Fruit fly (Drosophila melanogaster) whole organism: Measurements from ENCODE around the gene CG34026.

Experiments used
- CG8478 ChIP-seq: fragments of >200 bp; optimal IDR thresholded peaks from 2 replicates; lab custom pipeline; 2018; ENCODE audit warnings: inconsistent platforms
- Dll ChIP-seq: fragments of >200 bp; optimal IDR thresholded peaks from 2 replicates; lab custom pipeline; 2017
- EcR ChIP-seq, 2 experiments: fragments of >200 bp; optimal IDR thresholded peaks; 2 replicates each; lab custom pipeline; 2017; ENCODE audit warnings: missing biosample characterization in 2 of 2, missing genetic modification characterization in 2 of 2, missing genetic modification reagents in 2 of 2
- pan ChIP-seq: fragments of >200 bp; optimal IDR thresholded peaks from 2 replicates; lab custom pipeline; 2017
- psq ChIP-seq: fragments of >200 bp; optimal IDR thresholded peaks from 2 replicates; lab custom pipeline; 2017
- usp ChIP-seq: fragments of >200 bp; optimal IDR thresholded peaks from 2 replicates; lab custom pipeline; 2017; ENCODE audit warnings: missing biosample characterization, missing genetic modification characterization, mixed read lengths

Gene CG34026

DNA sequence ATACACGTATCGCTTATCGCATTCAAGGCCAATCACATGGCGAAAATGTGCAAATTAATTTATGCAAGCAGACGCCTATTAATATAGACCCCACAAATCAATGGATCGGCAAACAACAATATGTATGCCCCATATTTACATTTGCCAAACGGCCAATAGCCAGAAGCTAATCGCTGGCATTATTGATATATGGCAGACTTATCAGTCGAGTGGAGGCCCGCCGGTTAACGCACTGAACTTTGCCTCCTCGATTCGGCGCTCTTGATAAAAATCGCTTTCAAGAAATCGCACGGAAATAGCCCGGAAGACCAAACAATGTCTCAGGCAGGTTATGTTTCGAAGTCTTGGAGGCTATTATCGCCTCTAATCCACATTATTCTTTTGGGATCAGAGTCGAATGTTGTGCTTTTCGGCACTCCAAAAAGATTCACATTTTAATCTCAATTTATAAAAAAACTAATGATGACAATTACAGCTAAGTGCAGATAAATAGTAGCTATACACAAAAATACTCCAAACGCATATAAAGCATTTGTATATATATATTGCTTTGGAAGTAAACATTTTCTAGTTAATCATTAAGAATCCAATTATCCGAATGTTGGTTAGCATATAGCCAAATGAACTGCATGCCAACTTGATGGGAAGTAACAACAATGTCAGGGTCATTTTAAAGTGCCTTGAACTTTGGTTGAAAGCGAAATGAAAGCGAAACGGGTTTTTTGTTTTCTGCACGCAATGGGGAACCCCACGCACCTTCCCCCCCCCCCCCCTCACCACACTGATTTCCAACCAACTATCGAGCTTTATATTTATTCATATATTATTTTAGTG is 43.1 kb downstream of the CG34026 start:
- TF ChIP-seq CG8478 (no peak), usp (no peak), EcR (GFP tag; optimal IDR thresholded peaks at IDR 0.05; lab: Kevin White, UChicago) (no peak)

DNA sequence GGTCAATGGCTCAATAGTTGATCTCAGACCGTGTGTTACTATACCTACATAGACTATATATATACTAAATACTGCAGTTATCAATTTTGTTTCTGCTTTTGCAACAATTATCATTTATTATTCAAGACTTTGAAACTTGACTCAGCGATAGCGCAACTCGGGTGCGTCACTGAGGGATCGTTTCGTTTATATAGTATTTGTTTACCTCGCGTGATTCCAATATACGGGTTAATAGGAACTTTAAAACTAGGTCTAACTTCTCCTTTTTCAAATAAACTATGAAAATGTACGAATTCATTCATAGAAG is 43.7 kb downstream of the CG34026 start:
- TF ChIP-seq Dll (lab: Kevin White, UChicago) = no peak
- TF ChIP-seq psq (lab: Kevin White, UChicago) = no peak
- TF ChIP-seq pan (lab: Kevin White, UChicago) = no peak
- TF ChIP-seq CG8478 = no peak
- TF ChIP-seq usp = no peak
- TF ChIP-seq EcR (GFP tag; optimal IDR thresholded peaks at IDR 0.05; lab: Kevin White, UChicago) = no peak

DNA sequence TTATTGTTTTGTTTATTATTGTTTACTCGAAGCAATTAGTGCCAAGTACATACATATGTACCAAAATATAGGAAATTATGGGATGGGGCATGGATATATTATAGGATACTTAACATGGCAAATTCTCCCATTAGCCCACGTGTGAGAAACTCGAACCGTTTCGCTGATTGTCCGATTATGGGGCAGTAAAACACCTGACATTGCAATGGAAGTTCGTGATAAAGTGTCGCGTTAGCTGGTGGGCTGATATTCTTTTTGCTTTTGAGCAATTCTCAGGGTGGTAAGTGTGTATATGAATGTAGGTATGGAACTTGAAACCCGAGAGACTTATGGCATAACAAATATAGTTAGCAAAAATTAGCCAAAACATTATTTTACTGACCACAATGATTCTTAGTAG is 44.4 kb downstream of the CG34026 start:
- TF ChIP-seq EcR (GFP tag; optimal IDR thresholded peaks at IDR 0.05; lab: Kevin White, UChicago) (no peak), psq (lab: Kevin White, UChicago) (no peak), pan (lab: Kevin White, UChicago) (no peak), Dll (lab: Kevin White, UChicago) (no peak), usp (no peak), CG8478 (no peak)

DNA sequence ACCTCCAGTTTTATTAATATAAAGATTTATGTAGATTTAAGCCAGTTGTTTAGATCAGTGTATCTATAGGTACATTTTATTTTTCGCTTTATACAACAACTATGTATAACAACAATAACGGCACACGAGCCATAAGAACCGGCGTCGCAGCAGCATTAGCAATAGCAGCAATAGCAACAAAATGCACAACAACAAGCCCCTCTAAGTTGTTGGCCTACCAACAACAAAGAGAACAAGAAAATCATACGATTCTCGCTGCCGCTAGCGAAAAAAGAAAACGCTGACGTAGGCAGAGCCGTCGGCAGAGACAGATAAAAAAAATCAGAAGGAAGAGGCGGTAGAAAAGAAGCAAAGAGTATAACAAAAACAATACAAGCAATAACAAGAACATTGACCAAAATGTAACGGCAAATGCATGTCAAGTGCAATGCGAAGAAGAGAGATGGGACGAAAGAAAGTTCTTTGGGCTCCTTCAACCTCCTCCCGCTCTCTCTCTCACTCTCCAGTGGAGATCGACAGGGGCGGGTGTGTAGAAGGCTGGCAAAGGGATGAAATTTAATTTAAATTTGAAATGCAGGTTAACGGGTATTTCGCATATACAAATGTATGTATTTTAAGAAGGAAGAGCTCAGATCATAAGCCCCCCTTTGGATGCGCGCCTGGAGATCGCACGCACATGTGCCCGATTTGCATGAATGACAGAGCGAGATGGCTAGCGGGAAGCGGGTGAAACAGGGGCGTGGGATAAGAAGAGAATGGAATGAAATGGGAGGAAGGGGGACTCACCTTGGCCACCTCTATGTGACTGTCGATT is 45.3 kb downstream of the CG34026 start:
- TF ChIP-seq psq (lab: Kevin White, UChicago) (peak; percentile 39), pan (lab: Kevin White, UChicago) (no peak), Dll (lab: Kevin White, UChicago) (no peak), EcR (GFP tag; optimal IDR thresholded peaks at IDR 0.05; lab: Kevin White, UChicago) (peak in 1 of 2 experiments; percentile 60), usp (no peak), CG8478 (no peak)

DNA sequence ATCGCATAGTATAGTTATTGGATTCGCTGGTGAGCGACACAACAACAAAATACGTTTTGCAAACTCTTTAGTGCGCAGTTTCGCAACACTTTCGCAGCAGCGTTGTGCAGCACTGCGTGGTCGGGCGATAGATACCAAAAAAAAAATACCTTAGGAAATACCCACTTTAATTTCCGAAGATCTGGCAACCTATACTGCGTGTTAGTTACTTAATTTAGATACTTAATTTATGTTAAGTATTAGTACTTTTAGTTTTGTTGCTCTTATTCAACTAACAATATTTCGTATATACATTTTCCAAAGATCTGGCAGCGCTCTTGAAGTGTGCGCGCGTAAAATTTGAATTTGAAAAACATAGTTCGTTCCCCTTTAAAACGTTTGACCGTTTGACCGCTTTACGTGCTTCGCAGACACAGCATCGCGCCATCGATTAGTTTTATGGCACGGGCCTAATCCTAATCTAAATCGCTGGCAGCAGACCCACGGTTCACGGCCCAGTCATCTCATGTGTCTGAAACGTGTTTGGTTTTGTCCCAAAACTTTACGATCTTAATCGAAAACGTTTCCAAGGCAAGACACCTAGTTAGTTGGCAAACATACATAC is 46.4 kb downstream of the CG34026 start, which contains the start of gene LPCAT:
TSS of gene LPCAT (minus strand) at position 70 of the 604 bp plus-strand sequence.
- TF ChIP-seq Dll (lab: Kevin White, UChicago) = no peak
- TF ChIP-seq psq (lab: Kevin White, UChicago) = no peak
- no peak for TF ChIP-seq pan (lab: Kevin White, UChicago)
- TF ChIP-seq EcR (GFP tag; optimal IDR thresholded peaks at IDR 0.05; lab: Kevin White, UChicago) = no peak
- no peak for TF ChIP-seq CG8478
- TF ChIP-seq usp = no peak

DNA sequence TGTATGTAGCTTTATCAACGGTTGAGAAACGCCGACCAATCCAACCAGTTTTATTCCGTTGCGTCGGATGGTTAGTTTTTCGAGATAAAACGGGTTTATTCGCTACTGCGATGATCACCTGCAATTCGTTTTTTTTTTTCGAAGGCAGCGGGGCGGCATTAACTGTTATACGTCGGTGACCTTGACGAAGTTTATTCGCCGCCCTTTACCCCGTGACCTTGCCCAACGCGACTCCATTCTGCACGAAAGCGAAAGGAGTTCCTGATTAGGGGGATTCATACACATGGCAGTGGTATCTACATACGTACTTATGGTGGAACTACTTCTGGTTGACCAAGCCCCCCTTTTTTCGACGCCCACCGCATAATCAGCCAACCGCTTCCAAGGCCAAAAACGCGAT is 46.9 kb downstream of the CG34026 start:
- TF ChIP-seq usp = no peak

DNA sequence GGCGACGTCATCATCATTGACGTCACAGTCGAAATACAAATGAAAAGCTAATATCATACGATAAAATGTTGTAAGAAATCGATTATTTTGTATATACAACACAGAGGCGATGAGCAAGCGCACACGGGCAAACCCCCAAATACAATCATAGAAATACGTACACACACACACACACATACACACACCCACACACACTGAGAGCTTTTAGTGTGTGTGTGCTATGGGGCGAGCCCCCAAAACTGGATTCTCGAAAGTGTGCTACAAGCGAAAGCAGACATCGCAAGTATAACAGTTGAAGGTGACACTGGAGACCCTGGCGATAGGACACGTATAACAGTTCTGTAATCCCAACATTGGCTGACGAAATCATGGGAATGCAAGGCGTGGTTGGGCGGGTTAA is 48.3 kb downstream of the CG34026 start:
- TF ChIP-seq pan (lab: Kevin White, UChicago) (no peak), CG8478 (no peak), Dll (lab: Kevin White, UChicago) (no peak)

DNA sequence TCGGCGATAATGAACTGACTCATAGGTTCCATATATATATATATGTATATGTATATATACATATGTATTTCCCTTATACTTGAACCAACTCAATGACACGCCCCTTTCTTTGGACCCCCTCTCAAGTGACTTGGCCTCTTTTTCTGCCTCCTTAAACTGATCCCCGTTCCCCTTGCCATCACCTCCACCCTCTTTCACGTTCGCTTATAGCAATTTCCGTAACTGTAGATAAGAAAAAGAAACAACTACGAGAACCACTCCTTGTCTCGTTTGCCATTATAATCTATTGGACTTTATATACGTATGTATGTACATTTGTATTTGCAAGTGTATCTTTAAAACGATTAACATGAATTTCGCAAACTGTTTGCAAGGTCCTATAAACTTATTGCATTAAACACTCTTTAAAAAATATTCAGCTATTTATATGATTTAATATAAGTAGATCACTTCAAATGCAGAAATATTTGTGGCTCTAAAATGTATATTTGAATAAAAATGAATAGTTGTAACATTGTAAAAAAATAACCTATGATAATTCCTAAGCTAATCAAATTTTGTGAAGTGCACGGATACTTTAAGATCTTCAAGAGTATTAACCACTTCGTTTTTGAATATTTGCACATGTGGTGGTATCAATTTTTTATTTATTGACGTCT is 49.2 kb downstream of the CG34026 start:
- TF ChIP-seq pan (lab: Kevin White, UChicago) = no peak
- no peak for TF ChIP-seq psq (lab: Kevin White, UChicago)
- TF ChIP-seq CG8478 = no peak
- TF ChIP-seq Dll (lab: Kevin White, UChicago) = no peak
- no peak for TF ChIP-seq usp
- no peak for TF ChIP-seq EcR (GFP tag; optimal IDR thresholded peaks at IDR 0.05; lab: Kevin White, UChicago)

DNA sequence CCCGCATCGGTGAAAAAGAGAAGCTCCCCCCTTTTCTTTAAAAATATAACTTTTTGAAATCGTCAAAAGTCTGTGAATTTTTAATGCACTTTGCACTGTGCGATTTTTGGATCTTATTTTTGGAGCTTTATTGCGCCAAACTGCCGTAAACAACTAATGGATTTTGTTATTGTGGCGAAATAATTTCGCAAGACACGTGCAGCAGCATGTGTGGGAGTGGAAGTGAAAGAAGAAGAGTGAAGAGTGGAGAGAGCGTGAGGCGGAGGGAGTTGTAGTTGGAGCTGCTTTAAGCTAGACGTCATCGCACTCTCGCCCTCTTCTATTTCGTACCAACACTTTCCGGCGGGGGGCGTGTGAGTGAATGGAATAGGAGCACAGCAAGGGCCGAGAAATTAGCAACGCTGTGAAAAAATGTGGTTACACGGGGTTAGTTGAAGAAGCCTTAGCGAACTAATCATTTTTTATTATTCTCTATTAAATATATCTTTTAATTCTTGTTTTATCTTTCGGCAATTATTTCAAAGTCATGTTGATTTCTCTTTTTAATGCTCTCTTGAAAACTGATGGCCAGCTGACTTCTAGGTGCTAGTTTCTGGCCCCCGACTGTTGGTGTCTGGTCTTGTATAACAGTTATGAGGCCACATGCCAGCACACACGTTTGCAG is 50.0 kb downstream of the CG34026 start:
- TF ChIP-seq EcR (GFP tag; optimal IDR thresholded peaks at IDR 0.05; lab: Kevin White, UChicago) (peak in 1 of 2 experiments; percentile 52), Dll (lab: Kevin White, UChicago) (no peak)
